Worm (Caenorhabditis elegans) whole organism, L4 larva: ENCODE measurements around the gene fbxa-50.

Experiments used
- F37D6.2 ChIP-seq: sonication (generic microtip); optimal IDR thresholded peaks from 2 replicates; lab custom pipeline; 2016; ENCODE audit warnings: mild to moderate bottlenecking, missing genetic modification characterization, missing compliant biosample characterization
- F49E8.2 ChIP-seq: sonication (generic microtip); optimal IDR thresholded peaks from 2 replicates; lab custom pipeline; 2016; ENCODE audit warnings: missing compliant biosample characterization, mild to moderate bottlenecking, missing genetic modification characterization, borderline replicate concordance
- R02D3.7 ChIP-seq: fragments of 150-350 bp; sonication (generic microtip); optimal IDR thresholded peaks from 3 replicates; lab custom pipeline; 2014; ENCODE audit warnings: missing biosample characterization, missing genetic modification characterization
- T20F7.1 ChIP-seq: fragments of 200-800 bp; sonication (Bioruptor generic); optimal IDR thresholded peaks from 2 replicates; lab custom pipeline; 2018; ENCODE audit warnings: mild to moderate bottlenecking, missing genetic modification characterization, missing compliant biosample characterization
- ZK337.2 ChIP-seq: fragments of 200-800 bp; sonication (Bioruptor generic); IDR thresholded peaks from 2 replicates; pipeline ENCODE4 v1.3.6; 2022; ENCODE audit warnings: missing genetic modification reagents, missing genetic modification characterization, missing compliant biosample characterization
- aha-1 ChIP-seq: fragments of 150-350 bp; peaks from one replicate; lab custom pipeline; 2014; ENCODE audit warnings: missing biosample characterization, missing genetic modification characterization
- ama-1 ChIP-seq: fragments of 150-350 bp; optimal IDR thresholded peaks from 2 replicates; lab custom pipeline; 2014; ENCODE audit warnings: inconsistent platforms, mixed read lengths
- arid-1 ChIP-seq: fragments of 200-800 bp; sonication (Bioruptor generic); conservative IDR thresholded peaks from 2 replicates; pipeline ENCODE4 v1.3.6; 2022; ENCODE audit warnings: missing genetic modification reagents, missing genetic modification characterization, missing compliant biosample characterization
- attf-4 ChIP-seq: sonication (generic microtip); optimal IDR thresholded peaks from 3 replicates; lab custom pipeline; 2017; ENCODE audit warnings: missing biosample characterization, missing genetic modification characterization
- ceh-20 ChIP-seq: fragments of 200-800 bp; sonication (Bioruptor generic); IDR thresholded peaks from 2 replicates; pipeline ENCODE4 v1.3.6; 2022; ENCODE audit warnings: missing genetic modification reagents, missing genetic modification characterization, missing compliant biosample characterization
- ceh-82 ChIP-seq: sonication (generic microtip); optimal IDR thresholded peaks from 2 replicates; lab custom pipeline; 2017; ENCODE audit warnings: missing biosample characterization, missing genetic modification characterization
- ces-1 ChIP-seq: fragments of 150-350 bp; sonication (generic microtip); optimal IDR thresholded peaks from 4 replicates; lab custom pipeline; 2014; ENCODE audit warnings: missing biosample characterization, missing genetic modification reagents, missing genetic modification characterization
- cey-2 ChIP-seq: sonication (generic microtip); optimal IDR thresholded peaks from 3 replicates; lab custom pipeline; 2017; ENCODE audit warnings: missing genetic modification characterization, mild to moderate bottlenecking, missing compliant biosample characterization, antibody characterized with exemption, borderline replicate concordance; ENCODE audit not compliant: insufficient read depth
- daf-16 ChIP-seq, 3 experiments: sonication (generic microtip); optimal IDR thresholded peaks; 2 replicates each; lab custom pipeline; 2016 to 2017; ENCODE audit warnings: missing genetic modification characterization in 3 of 3, missing genetic modification reagents in 3 of 3, mild to moderate bottlenecking in 2 of 3, missing compliant biosample characterization in 2 of 3, missing biosample characterization in 1 of 3, moderate library complexity in 1 of 3
- dmd-8 ChIP-seq: fragments of 200-800 bp; sonication (Bioruptor generic); IDR thresholded peaks from 2 replicates; pipeline ENCODE4 v1.3.6; 2022; ENCODE audit warnings: missing genetic modification characterization, missing compliant biosample characterization
- dpl-1 ChIP-seq: fragments of 150-350 bp; optimal IDR thresholded peaks from 2 replicates; lab custom pipeline; 2014; ENCODE audit warnings: missing biosample characterization, missing genetic modification reagents, missing genetic modification characterization
- duxl-1 ChIP-seq: sonication (generic microtip); optimal IDR thresholded peaks from 2 replicates; lab custom pipeline; 2016; ENCODE audit warnings: mild to moderate bottlenecking, missing genetic modification characterization, moderate library complexity, missing compliant biosample characterization; ENCODE audit not compliant: poor library complexity
- dve-1 ChIP-seq: sonication (generic microtip); optimal IDR thresholded peaks from 2 replicates; lab custom pipeline; 2017; ENCODE audit warnings: antibody characterized with exemption, mild to moderate bottlenecking, missing genetic modification characterization, missing compliant biosample characterization; ENCODE audit not compliant: insufficient read depth
- egl-43 ChIP-seq: fragments of 200-800 bp; sonication (Bioruptor generic); IDR thresholded peaks from 2 replicates; pipeline ENCODE4 v1.3.6; 2022; ENCODE audit warnings: missing genetic modification reagents, missing genetic modification characterization, missing compliant biosample characterization
- fkh-10 ChIP-seq: fragments of 150-350 bp; optimal IDR thresholded peaks from 2 replicates; lab custom pipeline; 2014; ENCODE audit warnings: missing biosample characterization, missing genetic modification reagents, missing genetic modification characterization
- hlh-11 ChIP-seq: fragments of 200-800 bp; sonication (Bioruptor generic); optimal IDR thresholded peaks from 2 replicates; lab custom pipeline; 2018; ENCODE audit warnings: mild to moderate bottlenecking, missing genetic modification characterization, missing compliant biosample characterization
- hlh-30 ChIP-seq: sonication (generic microtip); optimal IDR thresholded peaks from 2 replicates; lab custom pipeline; 2017; ENCODE audit warnings: antibody characterized with exemption, mild to moderate bottlenecking, missing genetic modification characterization, missing compliant biosample characterization; ENCODE audit not compliant: insufficient read depth
- lin-29 ChIP-seq: fragments of 200-800 bp; sonication (Bioruptor generic); IDR thresholded peaks from 2 replicates; pipeline ENCODE4 v1.3.6; 2022; ENCODE audit warnings: missing genetic modification reagents, missing genetic modification characterization, missing compliant biosample characterization
- lsy-2 ChIP-seq, 2 experiments: fragments of 150-350 bp in 1 of 2; sonication (generic microtip) in 1 of 2; optimal IDR thresholded peaks; 2 replicates each; lab custom pipeline; 2014 to 2017; ENCODE audit warnings: missing biosample characterization in 2 of 2, missing genetic modification characterization in 2 of 2
- madf-5 ChIP-seq, 2 experiments: fragments of 200-800 bp; sonication (Bioruptor generic); IDR thresholded peaks; 2 replicates each; pipeline ENCODE4 v1.3.6; 2022; ENCODE audit warnings: missing compliant biosample characterization in 2 of 2, missing genetic modification characterization in 2 of 2
- mdl-1 ChIP-seq, 2 experiments: fragments of 150-350 bp in 1 of 2; sonication (generic microtip) in 1 of 2; optimal IDR thresholded peaks; 2 replicates each; lab custom pipeline; 2014 to 2017; ENCODE audit warnings: missing biosample characterization in 2 of 2, missing genetic modification characterization in 2 of 2
- mep-1 ChIP-seq: fragments of 150-350 bp; sonication (generic microtip); optimal IDR thresholded peaks from 3 replicates; lab custom pipeline; 2014; ENCODE audit warnings: missing biosample characterization, missing genetic modification characterization
- mes-2 ChIP-seq: sonication (generic microtip); optimal IDR thresholded peaks from 2 replicates; lab custom pipeline; 2016; ENCODE audit warnings: missing genotype, mild to moderate bottlenecking, missing genetic modification characterization, missing compliant biosample characterization; ENCODE audit not compliant: poor library complexity, severe bottlenecking
- nhr-111 ChIP-seq: fragments of 200-800 bp; sonication (Bioruptor generic); optimal IDR thresholded peaks from 2 replicates; lab custom pipeline; 2018; ENCODE audit warnings: mild to moderate bottlenecking, missing genetic modification characterization, missing compliant biosample characterization
- nhr-28 ChIP-seq: fragments of 150-350 bp; optimal IDR thresholded peaks from 2 replicates; lab custom pipeline; 2014; ENCODE audit warnings: missing biosample characterization, missing genetic modification characterization
- nhr-6 ChIP-seq: fragments of 150-350 bp; optimal IDR thresholded peaks from 2 replicates; lab custom pipeline; 2014; ENCODE audit warnings: missing biosample characterization, missing genetic modification characterization
- nhr-76 ChIP-seq: fragments of 150-350 bp; optimal IDR thresholded peaks from 2 replicates; lab custom pipeline; 2014; ENCODE audit warnings: missing biosample characterization, missing genetic modification characterization
- pha-4 ChIP-seq, 2 experiments: fragments of 150-350 bp in 1 of 2; fragments of 200-800 bp in 1 of 2; sonication (Bioruptor generic) in 1 of 2; IDR thresholded peaks in 1 of 2; optimal IDR thresholded peaks in 1 of 2; 2 replicates each; pipeline versions ENCODE4 v1.3.6 to Lab custom; 2014 to 2022; ENCODE audit warnings: missing genetic modification characterization in 2 of 2, missing genetic modification reagents in 2 of 2, missing biosample characterization in 1 of 2, missing compliant biosample characterization in 1 of 2
- rbr-2 ChIP-seq: sonication (generic microtip); optimal IDR thresholded peaks from 2 replicates; lab custom pipeline; 2016; ENCODE audit warnings: missing genotype, missing genetic modification characterization, missing compliant biosample characterization
- sdz-12 ChIP-seq: fragments of 200-800 bp; sonication (Bioruptor generic); optimal IDR thresholded peaks from 2 replicates; lab custom pipeline; 2018; ENCODE audit warnings: mild to moderate bottlenecking, missing genetic modification characterization, missing compliant biosample characterization
- skn-1 ChIP-seq: fragments of 150-350 bp; optimal IDR thresholded peaks from 2 replicates; lab custom pipeline; 2014; ENCODE audit warnings: missing biosample characterization, missing genetic modification characterization
- snpc-4 ChIP-seq: fragments of 150-350 bp; optimal IDR thresholded peaks from 2 replicates; lab custom pipeline; 2014; ENCODE audit warnings: missing biosample characterization, missing genetic modification characterization
- unc-62 ChIP-seq, 3 experiments: fragments of 150-350 bp in 1 of 3; sonication (generic microtip); optimal IDR thresholded peaks in 2 of 3; peaks in 1 of 3; 1 replicate in 1 of 3; 2 replicates in 2 of 3; lab custom pipeline; 2014 to 2017; ENCODE audit warnings: missing biosample characterization in 3 of 3, missing genetic modification characterization in 3 of 3, missing genetic modification reagents in 3 of 3, missing genotype in 1 of 3
- zag-1 ChIP-seq: fragments of 150-350 bp; optimal IDR thresholded peaks from 2 replicates; lab custom pipeline; 2014; ENCODE audit warnings: missing biosample characterization, missing genetic modification characterization
- zip-2 ChIP-seq: fragments of 150-350 bp; optimal IDR thresholded peaks from 2 replicates; lab custom pipeline; 2014; ENCODE audit warnings: missing biosample characterization, missing genetic modification characterization

fbxa-50 gene

ce11 chrIII:1249111-1249583 lies 39.2 kb downstream of the fbxa-50 start, which contains the start of the genes fbxa-76 and fbxa-77 (continued):
- TF ChIP-seq mep-1 (tag; lab: Kevin White, UChicago) = peak; percentile 33
- no peak for TF ChIP-seq cey-2
- no peak for TF ChIP-seq zag-1 (tag; lab: Kevin White, UChicago)
- peak; percentile 46 for TF ChIP-seq dpl-1 (GFP tag; lab: Kevin White, UChicago)

- no peak for TF ChIP-seq sdz-12 (GFP tag; lab: Kevin White, UChicago)
- no peak for TF ChIP-seq R02D3.7 (tag; lab: Kevin White, UChicago)
- TF ChIP-seq skn-1 (tag; lab: Kevin White, UChicago) = no peak
- TF ChIP-seq lsy-2 (tag; optimal IDR thresholded peaks at IDR 0.05; lab: Kevin White, UChicago) = no peak
- no peak for TF ChIP-seq T20F7.1 (GFP tag; lab: Kevin White, UChicago)
- TF ChIP-seq attf-4 = no peak
- no peak for TF ChIP-seq hlh-30 (tag; lab: Kevin White, UChicago)
- no peak for TF ChIP-seq dve-1 (tag; lab: Kevin White, UChicago)
- no peak for TF ChIP-seq ama-1 (lab: Kevin White, UChicago)
- no peak for TF ChIP-seq rbr-2 (tag; lab: Kevin White, UChicago)
- TF ChIP-seq ceh-20 (GFP tag; lab: Robert Waterston, UW) = no peak
- TF ChIP-seq ces-1 (GFP tag; lab: Kevin White, UChicago) = no peak
- no peak for TF ChIP-seq mdl-1 (tag; optimal IDR thresholded peaks at IDR 0.05; lab: Kevin White, UChicago)
- no peak for TF ChIP-seq egl-43
- TF ChIP-seq pha-4 (GFP tag; IDR thresholded peaks at IDR 0.05; lab: Robert Waterston, UW) = no peak
- no peak for TF ChIP-seq pha-4 (tag; optimal IDR thresholded peaks at IDR 0.05; lab: Kevin White, UChicago)
- TF ChIP-seq duxl-1 (tag; lab: Kevin White, UChicago) = no peak
- no peak for TF ChIP-seq ZK337.2
- no peak for TF ChIP-seq nhr-76 (tag; lab: Kevin White, UChicago)
- TF ChIP-seq aha-1 = no peak
Measured at ce11 chrIII:1248335-1248734, 40.0 kb downstream of the fbxa-50 start.

- TF ChIP-seq fkh-10 (GFP tag; lab: Kevin White, UChicago) (peak; percentile 11), aha-1 (peak; percentile 43), lsy-2 (tag; optimal IDR thresholded peaks at IDR 0.05; lab: Kevin White, UChicago) (peak in 1 of 2 experiments; percentile 54), dpl-1 (GFP tag; lab: Kevin White, UChicago) (peak; percentile 15), F37D6.2 (tag; lab: Kevin White, UChicago) (no peak), nhr-111 (GFP tag; lab: Kevin White, UChicago) (no peak), nhr-28 (tag; lab: Kevin White, UChicago) (peak; percentile 43), dve-1 (tag; lab: Kevin White, UChicago) (peak; percentile 14), nhr-6 (tag; lab: Kevin White, UChicago) (no peak), daf-16 (GFP tag; optimal IDR thresholded peaks at IDR 0.05; lab: Kevin White, UChicago) (no peak), daf-16 (tag; optimal IDR thresholded peaks at IDR 0.05; lab: Kevin White, UChicago) (peak; percentile 39), hlh-11 (peak; percentile 31), arid-1 (GFP tag; lab: Robert Waterston, UW) (no peak), madf-5 (GFP tag; IDR thresholded peaks at IDR 0.05; lab: Robert Waterston, UW) (no peak), zip-2 (tag; lab: Kevin White, UChicago) (peak; percentile 94), lin-29 (GFP tag; lab: Robert Waterston, UW) (no peak), hlh-30 (tag; lab: Kevin White, UChicago) (peak; percentile 24), snpc-4 (tag; lab: Kevin White, UChicago) (no peak), unc-62 (GFP tag; optimal IDR thresholded peaks at IDR 0.05 in 1 of 2; lab: Kevin White, UChicago) (peak in 1 of 2 experiments; percentile 18), unc-62 (tag; optimal IDR thresholded peaks at IDR 0.05; lab: Kevin White, UChicago) (no peak), ama-1 (lab: Kevin White, UChicago) (no peak), ceh-82 (no peak), dmd-8 (GFP tag; lab: Robert Waterston, UW) (no peak), skn-1 (tag; lab: Kevin White, UChicago) (no peak), mes-2 (tag; lab: Kevin White, UChicago) (peak; percentile 35), F49E8.2 (tag; lab: Kevin White, UChicago) (no peak)
Measured at ce11 chrIII:1243199-1243598, 45.1 kb downstream of the fbxa-50 start, which contains the start of gene fbxa-63. Gene fbxa-63 (plus strand): TSS chrIII:1243508.
